Fruit fly (Drosophila melanogaster) whole organism, wandering third instar larva: ENCODE measurements around the gene vex.
"Not testable (repeated sequence)": the region's sequence is repeated elsewhere in the genome, so short reads cannot be mapped to it uniquely, and the experiment has no call there.

Source experiments
- Abd-B ChIP-seq: fragments of >200 bp; optimal IDR thresholded peaks from 2 replicates; lab custom pipeline; 2017; ENCODE audit warnings: missing biosample characterization, missing genetic modification characterization
- CG32264 ChIP-seq: fragments of 200-800 bp; sonication (Bioruptor generic); optimal IDR thresholded peaks from 2 replicates; lab custom pipeline; 2016; ENCODE audit warnings: missing biosample characterization, missing genetic modification characterization
- CG9705 ChIP-seq: fragments of 200-800 bp; sonication (Bioruptor generic); optimal IDR thresholded peaks from 2 replicates; lab custom pipeline; 2018; ENCODE audit warnings: missing biosample characterization, mild to moderate bottlenecking, missing genetic modification characterization
- GATAd ChIP-seq: sonication (Bioruptor generic); optimal IDR thresholded peaks from 2 replicates; lab custom pipeline; 2016; ENCODE audit warnings: missing biosample characterization, missing genetic modification characterization
- HLH106 ChIP-seq: fragments of 200-800 bp; optimal IDR thresholded peaks from 3 replicates; lab custom pipeline; 2019; ENCODE audit warnings: missing biosample characterization, mild to moderate bottlenecking, missing genetic modification characterization, moderate library complexity
- Hnf4 ChIP-seq: fragments of 200-800 bp; sonication (Bioruptor generic); optimal IDR thresholded peaks from 2 replicates; lab custom pipeline; 2016; ENCODE audit warnings: missing biosample characterization, mild to moderate bottlenecking, missing genetic modification characterization
- Hr78 ChIP-seq: fragments of >200 bp; optimal IDR thresholded peaks from 2 replicates; lab custom pipeline; 2017; ENCODE audit warnings: missing biosample characterization, missing genetic modification characterization
- Mio ChIP-seq: sonication (Bioruptor generic); optimal IDR thresholded peaks from 2 replicates; lab custom pipeline; 2016; ENCODE audit warnings: missing biosample characterization, missing genetic modification characterization
- N ChIP-seq: fragments of >200 bp; optimal IDR thresholded peaks from 2 replicates; lab custom pipeline; 2018; ENCODE audit warnings: missing biosample characterization, missing external identifiers, missing genetic modification characterization
- OdsH ChIP-seq: fragments of 200-800 bp; sonication (Bioruptor generic); optimal IDR thresholded peaks from 2 replicates; lab custom pipeline; 2016; ENCODE audit warnings: missing biosample characterization, mild to moderate bottlenecking, missing genetic modification characterization
- Rel ChIP-seq, 2 experiments: fragments of 200-800 bp; sonication (Bioruptor generic) in 1 of 2; optimal IDR thresholded peaks; 2 replicates in 1 of 2; 3 replicates in 1 of 2; lab custom pipeline; 2016 to 2019; ENCODE audit warnings: mild to moderate bottlenecking in 2 of 2, missing biosample characterization in 2 of 2, missing genetic modification characterization in 2 of 2, moderate library complexity in 1 of 2
- Sp1 ChIP-seq: fragments of 200-800 bp; sonication (Bioruptor generic); optimal IDR thresholded peaks from 3 replicates; lab custom pipeline; 2019; ENCODE audit warnings: missing biosample characterization, mild to moderate bottlenecking, missing genetic modification characterization, moderate library complexity
- br ChIP-seq: fragments of 200-800 bp; sonication (Bioruptor generic); optimal IDR thresholded peaks from 2 replicates; lab custom pipeline; 2016; ENCODE audit warnings: missing biosample characterization, missing genetic modification characterization
- brk ChIP-seq: fragments of 200-800 bp; sonication (Bioruptor generic); optimal IDR thresholded peaks from 2 replicates; lab custom pipeline; 2016; ENCODE audit warnings: missing biosample characterization, mild to moderate bottlenecking, missing genetic modification characterization
- dl ChIP-seq, 2 experiments: fragments of 175-275, 200-275 bp in 1 of 2; fragments of 200-275 bp in 1 of 2; sonication (Bioruptor generic); optimal IDR thresholded peaks; lab custom pipeline; 2018; ENCODE audit warnings: mild to moderate bottlenecking in 2 of 2, missing biosample characterization in 2 of 2, missing genetic modification characterization in 2 of 2, moderate library complexity in 2 of 2; ENCODE audit not compliant: partially characterized antibody in 2 of 2, insufficient read depth in 1 of 2
- dmrt93B ChIP-seq: fragments of 200-800 bp; sonication (Bioruptor generic); optimal IDR thresholded peaks from 2 replicates; lab custom pipeline; 2018; ENCODE audit warnings: missing biosample characterization, mild to moderate bottlenecking, missing genetic modification characterization
- dsf ChIP-seq: sonication (Bioruptor generic); optimal IDR thresholded peaks from 2 replicates; lab custom pipeline; 2016; ENCODE audit warnings: missing biosample characterization, missing genetic modification characterization, borderline replicate concordance
- ey ChIP-seq: fragments of 200-800 bp; sonication (Bioruptor generic); optimal IDR thresholded peaks from 2 replicates; lab custom pipeline; 2016; ENCODE audit warnings: missing biosample characterization, missing genetic modification characterization
- foxo ChIP-seq, 2 experiments: fragments of 200-800 bp; sonication (Bioruptor generic); optimal IDR thresholded peaks; 2 replicates in 1 of 2; 3 replicates in 1 of 2; lab custom pipeline; 2016 to 2017; ENCODE audit warnings: missing biosample characterization in 2 of 2, missing genetic modification characterization in 2 of 2
- fru ChIP-seq: fragments of 200-800 bp; sonication (Bioruptor generic); optimal IDR thresholded peaks from 3 replicates; lab custom pipeline; 2016; ENCODE audit warnings: missing biosample characterization, mild to moderate bottlenecking, missing genetic modification characterization
- h ChIP-seq: fragments of 200-800 bp; sonication (Bioruptor generic); optimal IDR thresholded peaks from 3 replicates; lab custom pipeline; 2016; ENCODE audit warnings: missing biosample characterization, mild to moderate bottlenecking, missing genetic modification characterization
- lola ChIP-seq: fragments of >200 bp; optimal IDR thresholded peaks from 2 replicates; lab custom pipeline; 2017; ENCODE audit warnings: missing biosample characterization, missing genetic modification characterization
- pan ChIP-seq: fragments of >200 bp; optimal IDR thresholded peaks from 2 replicates; lab custom pipeline; 2017
- psq ChIP-seq: fragments of 200-800 bp; sonication (Bioruptor generic); optimal IDR thresholded peaks from 3 replicates; lab custom pipeline; 2017; ENCODE audit warnings: missing biosample characterization, mild to moderate bottlenecking, missing genetic modification characterization, moderate library complexity
- rgr ChIP-seq: fragments of 200-800 bp; sonication (Bioruptor generic); optimal IDR thresholded peaks from 3 replicates; lab custom pipeline; 2016; ENCODE audit warnings: missing biosample characterization, mild to moderate bottlenecking, missing genetic modification characterization
- sage ChIP-seq: fragments of 200-800 bp; sonication (Bioruptor generic); optimal IDR thresholded peaks from 2 replicates; lab custom pipeline; 2016; ENCODE audit warnings: missing biosample characterization, mild to moderate bottlenecking, missing genetic modification characterization
- sv ChIP-seq: fragments of 200-800 bp; sonication (Bioruptor generic); optimal IDR thresholded peaks from 3 replicates; lab custom pipeline; 2016; ENCODE audit warnings: missing biosample characterization, missing genetic modification characterization
- woc ChIP-seq: sonication (Bioruptor generic); optimal IDR thresholded peaks from 2 replicates; lab custom pipeline; 2016; ENCODE audit warnings: missing biosample characterization, mild to moderate bottlenecking, missing genetic modification characterization

vex gene

dm6 chrX:10950930-10951329, 88.8 kb downstream of the vex start, which contains the start of gene Rab9Fa:
TSS of gene Rab9Fa (minus strand) at chrX:10951030.
- TF ChIP-seq HLH106; CG9705 (GFP tag; lab: Kevin White, UChicago); fru (GFP tag; lab: Kevin White, UChicago): not testable (repeated sequence)

dm6 chrX:10936599-10936998, 103.1 kb downstream of the vex start:
- TF ChIP-seq sv (GFP tag; lab: Kevin White, UChicago) = peak; percentile 55
- no peak for TF ChIP-seq Abd-B (GFP tag; lab: Kevin White, UChicago)
- peak; percentile 61 for TF ChIP-seq OdsH (GFP tag; lab: Kevin White, UChicago)
- TF ChIP-seq ey (GFP tag; lab: Kevin White, UChicago) = peak; percentile 62
- peak; percentile 30 for TF ChIP-seq psq (GFP tag; lab: Kevin White, UChicago)
- TF ChIP-seq fru (GFP tag; lab: Kevin White, UChicago) = peak; percentile 78
- TF ChIP-seq Sp1 (GFP tag; lab: Kevin White, UChicago) = peak; percentile 42
- TF ChIP-seq Hnf4 (GFP tag; lab: Kevin White, UChicago) = peak; percentile 68
- TF ChIP-seq woc (GFP tag; lab: Kevin White, UChicago) = peak; percentile 37
- TF ChIP-seq GATAd = no peak
- TF ChIP-seq CG32264 (GFP tag; lab: Kevin White, UChicago) = no peak
- TF ChIP-seq lola (GFP tag; lab: Kevin White, UChicago) = no peak
- TF ChIP-seq h (GFP tag; lab: Kevin White, UChicago) = peak; percentile 60
- TF ChIP-seq dl (GFP tag; optimal IDR thresholded peaks at IDR 0.05; lab: Kevin White, UChicago; ENCODE audit: insufficient read depth in 1 of 2, partially characterized antibody in 2 of 2) = no peak
- TF ChIP-seq Rel (GFP tag; optimal IDR thresholded peaks at IDR 0.05; lab: Kevin White, UChicago) = no peak
- no peak for TF ChIP-seq Rel (tag; optimal IDR thresholded peaks at IDR 0.05; lab: Kevin White, UChicago)
- TF ChIP-seq dsf (GFP tag; lab: Kevin White, UChicago) = no peak
- TF ChIP-seq br (GFP tag; lab: Kevin White, UChicago) = peak; percentile 52
- TF ChIP-seq HLH106 = peak; percentile 46
- no peak for TF ChIP-seq CG9705 (GFP tag; lab: Kevin White, UChicago)
- TF ChIP-seq foxo (GFP tag; optimal IDR thresholded peaks at IDR 0.05; lab: Kevin White, UChicago) = peak in 1 of 2 experiments; percentile 76
- no peak for TF ChIP-seq Hr78 (GFP tag; lab: Kevin White, UChicago)
- TF ChIP-seq dmrt93B (GFP tag; lab: Kevin White, UChicago) = peak; percentile 21
- TF ChIP-seq N = no peak
- peak; percentile 64 for TF ChIP-seq rgr (GFP tag; lab: Kevin White, UChicago)
- no peak for TF ChIP-seq pan (lab: Kevin White, UChicago)

DNA sequence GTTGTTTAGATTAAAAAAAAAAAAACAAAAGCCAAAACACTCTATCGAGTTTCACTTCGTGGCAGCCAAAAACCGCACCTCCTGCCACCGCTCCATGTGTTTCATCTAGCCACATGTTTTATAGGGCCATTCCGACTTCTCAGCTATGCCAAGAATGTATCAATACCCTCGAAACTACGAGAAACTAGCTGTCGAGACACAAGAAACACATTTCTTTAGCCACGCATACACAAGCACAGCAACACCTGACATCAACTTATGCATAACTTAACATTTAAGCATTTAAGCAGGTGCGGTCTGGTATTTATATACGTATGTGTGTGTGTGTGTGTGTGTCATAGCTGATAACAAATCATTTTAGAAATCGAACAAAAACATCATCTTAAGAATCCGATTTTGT, 104.1 kb downstream of the vex start:
- TF ChIP-seq CG32264 (GFP tag; lab: Kevin White, UChicago) = no peak
- TF ChIP-seq Hnf4 (GFP tag; lab: Kevin White, UChicago) = no peak
- TF ChIP-seq brk (GFP tag; lab: Kevin White, UChicago) = no peak
- no peak for TF ChIP-seq foxo (GFP tag; optimal IDR thresholded peaks at IDR 0.05; lab: Kevin White, UChicago)
- no peak for TF ChIP-seq h (GFP tag; lab: Kevin White, UChicago)
- no peak for TF ChIP-seq sage (GFP tag; lab: Kevin White, UChicago)
- TF ChIP-seq OdsH (GFP tag; lab: Kevin White, UChicago) = no peak
- no peak for TF ChIP-seq Hr78 (GFP tag; lab: Kevin White, UChicago)

dm6 chrX:10933776-10934175, 105.9 kb downstream of the vex start:
- TF ChIP-seq Sp1 (GFP tag; lab: Kevin White, UChicago) (no peak), h (GFP tag; lab: Kevin White, UChicago) (peak; percentile 9), foxo (GFP tag; optimal IDR thresholded peaks at IDR 0.05; lab: Kevin White, UChicago) (peak in 1 of 2 experiments; percentile 38), fru (GFP tag; lab: Kevin White, UChicago) (peak; percentile 2)

DNA sequence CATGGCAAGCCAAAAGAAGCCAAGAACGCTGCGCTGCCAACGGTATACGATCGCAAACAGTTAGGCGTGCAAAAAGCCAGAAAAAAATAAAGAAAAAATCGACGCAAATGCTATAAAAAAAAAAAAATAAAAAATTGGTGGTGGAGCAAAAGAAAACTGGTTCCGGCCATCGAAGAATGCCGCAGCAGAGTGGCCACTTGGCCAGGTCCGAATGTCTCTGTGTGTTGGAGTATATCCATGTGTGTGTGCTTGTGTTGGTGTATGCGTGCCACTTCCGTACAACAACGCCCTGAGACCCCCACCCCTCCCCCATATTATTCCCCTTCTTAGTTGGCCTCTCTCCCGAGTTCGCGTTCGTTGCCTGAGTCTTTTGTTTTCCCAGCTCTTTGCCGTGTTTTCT, 107.4 kb downstream of the vex start:
- TF ChIP-seq Sp1 (GFP tag; lab: Kevin White, UChicago) (peak; percentile 21), Rel (GFP tag; optimal IDR thresholded peaks at IDR 0.05; lab: Kevin White, UChicago) (no peak), Rel (tag; optimal IDR thresholded peaks at IDR 0.05; lab: Kevin White, UChicago) (no peak), psq (GFP tag; lab: Kevin White, UChicago) (peak; percentile 55), Mio (no peak), dsf (GFP tag; lab: Kevin White, UChicago) (no peak), HLH106 (no peak)
